Worm (Caenorhabditis elegans) whole organism, early embryonic: ENCODE measurements around the gene noca-2.
A peak's percentile ranks its signal among the peaks of the same experiment; 100 is the strongest.

Experiments
- B0310.2 ChIP-seq: sonication (generic microtip); optimal IDR thresholded peaks from 2 replicates; lab custom pipeline; 2016; ENCODE audit warnings: mild to moderate bottlenecking, missing genetic modification characterization, missing compliant biosample characterization
- F13C5.2 ChIP-seq: sonication (generic microtip); optimal IDR thresholded peaks from 2 replicates; lab custom pipeline; 2017; ENCODE audit warnings: mild to moderate bottlenecking, missing genetic modification characterization, inconsistent platforms, missing compliant biosample characterization
- aly-1 ChIP-seq: sonication (generic microtip); optimal IDR thresholded peaks from 2 replicates; lab custom pipeline; 2016; ENCODE audit warnings: missing genetic modification characterization, missing compliant biosample characterization
- ama-1 ChIP-seq: fragments of 150-350 bp; optimal IDR thresholded peaks from 2 replicates; lab custom pipeline; 2014
- ceh-13 ChIP-seq: fragments of 200-800 bp; sonication (Bioruptor generic); optimal IDR thresholded peaks from 2 replicates; lab custom pipeline; 2018; ENCODE audit warnings: mild to moderate bottlenecking, missing genetic modification characterization, missing compliant biosample characterization
- ceh-36 ChIP-seq: sonication (generic microtip); optimal IDR thresholded peaks from 2 replicates; lab custom pipeline; 2016; ENCODE audit warnings: missing genetic modification characterization, inconsistent platforms, missing compliant biosample characterization
- ets-7 ChIP-seq: sonication (generic microtip); optimal IDR thresholded peaks from 2 replicates; lab custom pipeline; 2016; ENCODE audit warnings: missing genotype, missing genetic modification characterization, missing compliant biosample characterization
- flt-1 ChIP-seq: fragments of 200-800 bp; sonication (Bioruptor generic); IDR thresholded peaks from 2 replicates; pipeline ENCODE4 v1.3.6; 2022; ENCODE audit warnings: missing genetic modification characterization, missing compliant biosample characterization
- hmbx-1 ChIP-seq: sonication (generic microtip); optimal IDR thresholded peaks from 2 replicates; lab custom pipeline; 2016; ENCODE audit warnings: mild to moderate bottlenecking, missing genetic modification characterization, missing compliant biosample characterization
- hmg-4 ChIP-seq: fragments of 200-800 bp; sonication (Bioruptor generic); optimal IDR thresholded peaks from 2 replicates; lab custom pipeline; 2018; ENCODE audit warnings: mild to moderate bottlenecking, missing genetic modification characterization, missing compliant biosample characterization
- hnd-1 ChIP-seq: sonication (generic microtip); optimal IDR thresholded peaks from 2 replicates; lab custom pipeline; 2016; ENCODE audit warnings: missing genetic modification characterization, missing compliant biosample characterization
- pes-1 ChIP-seq: fragments of 200-800 bp; sonication (Bioruptor generic); IDR thresholded peaks from 2 replicates; pipeline ENCODE4 v1.3.6; 2022; ENCODE audit warnings: missing genetic modification reagents, missing genetic modification characterization, missing compliant biosample characterization
- scrt-1 ChIP-seq: fragments of 200-800 bp; sonication (Bioruptor generic); IDR thresholded peaks from 2 replicates; pipeline ENCODE4 v1.3.6; 2022; ENCODE audit warnings: missing genetic modification characterization, missing compliant biosample characterization
- sea-1 ChIP-seq: fragments of 200-800 bp; sonication (Bioruptor generic); conservative IDR thresholded peaks from 2 replicates; pipeline ENCODE4 v1.3.6; 2022; ENCODE audit warnings: missing genetic modification characterization, missing compliant biosample characterization
- tbx-11 ChIP-seq: fragments of 200-800 bp; sonication (Bioruptor generic); IDR thresholded peaks from 2 replicates; pipeline ENCODE4 v1.3.6; 2022; ENCODE audit warnings: missing genetic modification characterization, missing compliant biosample characterization
- tbx-37 ChIP-seq: fragments of 200-800 bp; sonication (Bioruptor generic); conservative IDR thresholded peaks from 2 replicates; pipeline ENCODE4 v1.3.6; 2022; ENCODE audit warnings: missing genetic modification reagents, missing genetic modification characterization, missing compliant biosample characterization
- tra-4 ChIP-seq: sonication (generic microtip); optimal IDR thresholded peaks from 2 replicates; lab custom pipeline; 2017; ENCODE audit warnings: missing genetic modification characterization, missing compliant biosample characterization

The noca-2 gene

ce11 chrX:11679211-11679977 is 12.5 kb downstream of the noca-2 start:
- TF ChIP-seq ceh-36 (tag; lab: Kevin White, UChicago) = no peak
- TF ChIP-seq tra-4 (tag; lab: Kevin White, UChicago) = no peak
- no peak for TF ChIP-seq hmbx-1 (tag; lab: Kevin White, UChicago)
- TF ChIP-seq B0310.2 (tag; lab: Kevin White, UChicago) = no peak
- TF ChIP-seq tbx-11 (GFP tag; lab: Robert Waterston, UW) = no peak
- TF ChIP-seq scrt-1 (GFP tag; lab: Robert Waterston, UW) = no peak
- TF ChIP-seq ets-7 = no peak
- no peak for TF ChIP-seq aly-1 (tag; lab: Kevin White, UChicago)
- no peak for TF ChIP-seq flt-1 (GFP tag; lab: Robert Waterston, UW)
- TF ChIP-seq F13C5.2 (tag; lab: Kevin White, UChicago) = no peak
- no peak for TF ChIP-seq ama-1 (lab: Kevin White, UChicago)
- no peak for TF ChIP-seq hnd-1 (tag; lab: Kevin White, UChicago)
- TF ChIP-seq ceh-13 (GFP tag; lab: Kevin White, UChicago) = no peak
- TF ChIP-seq tbx-37 (GFP tag; lab: Robert Waterston, UW) = no peak

- TF ChIP-seq tbx-11 (GFP tag; lab: Robert Waterston, UW) = no peak
- no peak for TF ChIP-seq ama-1 (lab: Kevin White, UChicago)
- TF ChIP-seq sea-1 (GFP tag; lab: Robert Waterston, UW) = no peak
- TF ChIP-seq B0310.2 (tag; lab: Kevin White, UChicago) = no peak
Observed at ce11 chrX:11680851-11681250, 13.9 kb downstream of the noca-2 start, which contains the start of gene T04F8.7. TSS of gene T04F8.7 (minus strand) at chrX:11680980.

- TF ChIP-seq ets-7 (no peak), flt-1 (GFP tag; lab: Robert Waterston, UW) (no peak), tra-4 (tag; lab: Kevin White, UChicago) (no peak), hnd-1 (tag; lab: Kevin White, UChicago) (no peak), F13C5.2 (tag; lab: Kevin White, UChicago) (no peak), ceh-36 (tag; lab: Kevin White, UChicago) (no peak), ama-1 (lab: Kevin White, UChicago) (no peak), aly-1 (tag; lab: Kevin White, UChicago) (no peak), tbx-37 (GFP tag; lab: Robert Waterston, UW) (no peak), hmbx-1 (tag; lab: Kevin White, UChicago) (no peak), hmg-4 (GFP tag; lab: Kevin White, UChicago) (no peak), ceh-13 (GFP tag; lab: Kevin White, UChicago) (no peak), scrt-1 (GFP tag; lab: Robert Waterston, UW) (no peak), B0310.2 (tag; lab: Kevin White, UChicago) (no peak), sea-1 (GFP tag; lab: Robert Waterston, UW) (no peak), pes-1 (GFP tag; lab: Robert Waterston, UW) (no peak), tbx-11 (GFP tag; lab: Robert Waterston, UW) (no peak)
Observed at ce11 chrX:11684261-11684660, 17.3 kb downstream of the noca-2 start, which contains the start of gene hnd-1. TSS of gene hnd-1 (plus strand) at chrX:11684561.

ce11 chrX:11687836-11688319 is 21.0 kb downstream of the noca-2 start, which contains the start of gene C44C10.7:
TSS of gene C44C10.7 (minus strand) at chrX:11688269.
- no peak for TF ChIP-seq B0310.2 (tag; lab: Kevin White, UChicago)
- TF ChIP-seq ceh-36 (tag; lab: Kevin White, UChicago) = no peak
- no peak for TF ChIP-seq sea-1 (GFP tag; lab: Robert Waterston, UW)
- no peak for TF ChIP-seq tra-4 (tag; lab: Kevin White, UChicago)

- TF ChIP-seq flt-1 (GFP tag; lab: Robert Waterston, UW) (no peak), ama-1 (lab: Kevin White, UChicago) (no peak), F13C5.2 (tag; lab: Kevin White, UChicago) (no peak), hnd-1 (tag; lab: Kevin White, UChicago) (no peak), B0310.2 (tag; lab: Kevin White, UChicago) (no peak), tbx-11 (GFP tag; lab: Robert Waterston, UW) (no peak), pes-1 (GFP tag; lab: Robert Waterston, UW) (no peak), tbx-37 (GFP tag; lab: Robert Waterston, UW) (no peak), scrt-1 (GFP tag; lab: Robert Waterston, UW) (no peak), ceh-36 (tag; lab: Kevin White, UChicago) (no peak), ceh-13 (GFP tag; lab: Kevin White, UChicago) (no peak), hmg-4 (GFP tag; lab: Kevin White, UChicago) (no peak), aly-1 (tag; lab: Kevin White, UChicago) (no peak), ets-7 (no peak)
Observed at ce11 chrX:11690014-11690591, 23.2 kb downstream of the noca-2 start, which contains the start of the genes C44C10.10 and C44C10.5. TSS of gene C44C10.10 (plus strand) at chrX:11690314. TSS of gene C44C10.5 (plus strand) at chrX:11690541.

- TF ChIP-seq ama-1 (lab: Kevin White, UChicago) (no peak), B0310.2 (tag; lab: Kevin White, UChicago) (no peak), tbx-37 (GFP tag; lab: Robert Waterston, UW) (0 out of 2 replicates have a peak, but pooled peaks have one; percentile 41)
Observed at ce11 chrX:11693092-11693491, 26.2 kb downstream of the noca-2 start, which contains the start of gene smcl-1. TSS of gene smcl-1 (plus strand) at chrX:11693464.
